Worm (Caenorhabditis elegans) whole organism, L2 larva: ENCODE results near the gene uig-1.

Source experiments
- Y55F3AM.14 ChIP-seq: fragments of 200-800 bp; sonication (Bioruptor generic); optimal IDR thresholded peaks from 2 replicates; lab custom pipeline; 2018; ENCODE audit warnings: mild to moderate bottlenecking, missing genetic modification characterization, missing compliant biosample characterization
- nhr-129 ChIP-seq: fragments of 150-350 bp; optimal IDR thresholded peaks from 2 replicates; lab custom pipeline; 2014; ENCODE audit warnings: missing biosample characterization, missing genetic modification characterization

DNA sequence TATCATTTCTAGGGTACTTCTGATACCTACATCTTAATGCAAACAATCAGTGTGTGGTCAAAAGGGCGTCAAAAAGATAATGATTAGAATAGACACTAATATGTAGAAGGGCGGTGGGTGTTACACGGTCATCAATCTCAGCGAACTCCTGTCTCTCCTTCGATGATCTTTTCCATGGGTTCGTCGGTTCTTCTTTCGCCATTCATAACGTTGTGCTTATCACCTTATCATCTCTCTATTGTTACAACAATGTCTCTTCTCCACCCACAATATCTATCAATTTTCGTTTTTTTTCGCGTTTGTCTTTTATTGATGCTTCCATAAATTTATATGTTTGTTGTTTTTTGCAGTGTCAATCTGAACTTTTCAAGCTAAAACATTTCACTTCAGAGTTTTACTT, 5.7 kb upstream of the uig-1 start, which contains the start of gene ceh-79:
- TF ChIP-seq nhr-129 (no peak), Y55F3AM.14 (GFP tag; lab: Kevin White, UChicago) (no peak)
